Worm (Caenorhabditis elegans): ENCODE results near the gene F40E12.1.

F40E12.1 gene

ce11 chrII:3655378-3655777, 37.8 kb downstream of the F40E12.1 start, which contains the start of gene F19B10.5:
Gene F19B10.5 (plus strand): TSS chrII:3655678.
- no peak for TF ChIP-seq efl-1 (optimal IDR thresholded peaks at IDR 0.05)
- TF ChIP-seq efl-1 (GFP tag; optimal IDR thresholded peaks at IDR 0.05 in 1 of 2) = peak in 1 of 2 experiments; percentile 31
- no peak for TF ChIP-seq grh-1 (GFP tag; IDR thresholded peaks at IDR 0.05)

ce11 chrII:3659776-3660175, 42.2 kb downstream of the F40E12.1 start, which contains the start of gene F19B10.4:
Gene F19B10.4 (plus strand): TSS chrII:3660076.
- TF ChIP-seq unc-30 (tag; optimal IDR thresholded peaks at IDR 0.05) (no peak), fkh-10 (GFP tag; optimal IDR thresholded peaks at IDR 0.05) (no peak), ama-1 (optimal IDR thresholded peaks at IDR 0.05) (no peak), nhr-77 (tag; optimal IDR thresholded peaks at IDR 0.05) (no peak), tlp-1 (tag; optimal IDR thresholded peaks at IDR 0.05) (no peak), nhr-12 (tag; optimal IDR thresholded peaks at IDR 0.05) (no peak), lsy-2 (tag; optimal IDR thresholded peaks at IDR 0.05) (no peak), irx-1 (tag; optimal IDR thresholded peaks at IDR 0.05) (no peak), lin-35 (GFP tag; optimal IDR thresholded peaks at IDR 0.05) (no peak), efl-3 (GFP tag; optimal IDR thresholded peaks at IDR 0.05) (no peak), dsc-1 (tag; optimal IDR thresholded peaks at IDR 0.05) (no peak), pax-3 (tag; optimal IDR thresholded peaks at IDR 0.05) (no peak), ceh-90 (tag; optimal IDR thresholded peaks at IDR 0.05) (no peak), egl-27 (tag; optimal IDR thresholded peaks at IDR 0.05) (no peak), lir-3 (tag; optimal IDR thresholded peaks at IDR 0.05; ENCODE audit: poor library complexity) (no peak), vab-15 (tag; optimal IDR thresholded peaks at IDR 0.05) (no peak), ceh-82 (tag; optimal IDR thresholded peaks at IDR 0.05) (no peak), ztf-4 (tag; optimal IDR thresholded peaks at IDR 0.05) (no peak), C34B4.2 (tag; optimal IDR thresholded peaks at IDR 0.05) (no peak), nhr-20 (tag; optimal IDR thresholded peaks at IDR 0.05) (no peak)

- TF ChIP-seq elt-2 (tag; optimal IDR thresholded peaks at IDR 0.05) (peak; percentile 41), unc-62 (GFP tag; optimal IDR thresholded peaks at IDR 0.05) (no peak), zip-4 (GFP tag; optimal IDR thresholded peaks at IDR 0.05) (no peak), elt-3 (tag; optimal IDR thresholded peaks at IDR 0.05) (peak in 1 of 6 experiments; percentile 9), ceh-63 (GFP tag; optimal IDR thresholded peaks at IDR 0.05) (no peak), blmp-1 (tag; optimal IDR thresholded peaks at IDR 0.05) (no peak), jun-1 (tag; optimal IDR thresholded peaks at IDR 0.05) (no peak), aly-2 (tag; optimal IDR thresholded peaks at IDR 0.05) (no peak), dpl-1 (GFP tag; optimal IDR thresholded peaks at IDR 0.05) (no peak), aha-1 (tag; optimal IDR thresholded peaks at IDR 0.05) (no peak), sptf-1 (tag; optimal IDR thresholded peaks at IDR 0.05) (no peak), lin-14 (GFP tag; optimal IDR thresholded peaks at IDR 0.05) (peak; percentile 49), ztf-4 (tag; optimal IDR thresholded peaks at IDR 0.05) (no peak), swsn-7 (tag; optimal IDR thresholded peaks at IDR 0.05) (no peak), ceh-88 (GFP tag; IDR thresholded peaks at IDR 0.05) (no peak), C34B4.2 (tag; optimal IDR thresholded peaks at IDR 0.05) (no peak), egl-27 (tag; optimal IDR thresholded peaks at IDR 0.05) (no peak), fkh-4 (tag; optimal IDR thresholded peaks at IDR 0.05; ENCODE audit: borderline replicate concordance) (no peak), egl-13 (tag; optimal IDR thresholded peaks at IDR 0.05) (no peak), hlh-17 (GFP tag; optimal IDR thresholded peaks at IDR 0.05; ENCODE audit: borderline replicate concordance) (no peak), tbx-2 (tag; optimal IDR thresholded peaks at IDR 0.05) (no peak), rnt-1 (tag; optimal IDR thresholded peaks at IDR 0.05) (peak; percentile 27), lsy-2 (tag; optimal IDR thresholded peaks at IDR 0.05) (no peak), ceh-8 (GFP tag; optimal IDR thresholded peaks at IDR 0.05) (no peak), fkh-8 (tag; optimal IDR thresholded peaks at IDR 0.05) (no peak), grh-1 (GFP tag; IDR thresholded peaks at IDR 0.05) (no peak), ets-5 (GFP tag; IDR thresholded peaks at IDR 0.05) (no peak), lin-39 (tag; optimal IDR thresholded peaks at IDR 0.05) (no peak), unc-86 (tag; optimal IDR thresholded peaks at IDR 0.05) (no peak), nhr-20 (tag; optimal IDR thresholded peaks at IDR 0.05) (no peak), lin-35 (GFP tag; optimal IDR thresholded peaks at IDR 0.05) (peak in 1 of 2 experiments; percentile 45), efl-1 (optimal IDR thresholded peaks at IDR 0.05) (peak; percentile 20 to 29), efl-1 (GFP tag; optimal IDR thresholded peaks at IDR 0.05 in 1 of 2) (no peak), hlh-4 (tag; optimal IDR thresholded peaks at IDR 0.05) (no peak), mep-1 (tag; optimal IDR thresholded peaks at IDR 0.05) (no peak)
Measured at ce11 chrII:3661932-3662331, 44.3 kb downstream of the F40E12.1 start, which contains the start of gene F19B10.13. Gene F19B10.13 (plus strand): TSS chrII:3662274.

Data from whole organism, L1 larva.